Fruit fly (Drosophila melanogaster) whole organism, adult: Measurements from ENCODE around the gene 14-3-3epsilon.

ENCODE experiments used
- CG11617 ChIP-seq: fragments of 200-800 bp; sonication (Bioruptor generic); optimal IDR thresholded peaks from 2 replicates; lab custom pipeline; 2017; ENCODE audit warnings: mild to moderate bottlenecking, missing biosample characterization, missing genetic modification reagents, missing genetic modification characterization
- CG12768 ChIP-seq: fragments of 200-800 bp; sonication (Bioruptor generic); optimal IDR thresholded peaks from 2 replicates; lab custom pipeline; 2017; ENCODE audit warnings: missing biosample characterization, missing genetic modification characterization, mild to moderate bottlenecking, moderate library complexity, missing genetic modification reagents
- CG14711 ChIP-seq: fragments of 200-800 bp; sonication (Bioruptor generic); optimal IDR thresholded peaks from 2 replicates; lab custom pipeline; 2018; ENCODE audit warnings: missing biosample characterization, mild to moderate bottlenecking, missing genetic modification characterization, moderate library complexity
- CG1620 ChIP-seq: fragments of 200-800 bp; sonication (Bioruptor generic); optimal IDR thresholded peaks from 2 replicates; lab custom pipeline; 2016; ENCODE audit warnings: missing biosample characterization, missing genetic modification characterization
- CG33017 ChIP-seq: fragments of 200-800 bp; sonication (Bioruptor generic); optimal IDR thresholded peaks from 2 replicates; lab custom pipeline; 2018; ENCODE audit warnings: missing biosample characterization, mild to moderate bottlenecking, missing genetic modification characterization, moderate library complexity
- CG5204 ChIP-seq: fragments of 200-800 bp; sonication (Bioruptor generic); optimal IDR thresholded peaks from 2 replicates; lab custom pipeline; 2016; ENCODE audit warnings: missing biosample characterization, missing genetic modification characterization
- CG7045 ChIP-seq: fragments of 200-800 bp; sonication (Bioruptor generic); optimal IDR thresholded peaks from 2 replicates; lab custom pipeline; 2017; ENCODE audit warnings: missing biosample characterization, mild to moderate bottlenecking, missing genetic modification characterization
- CG7101 ChIP-seq: fragments of 200-800 bp; sonication (Bioruptor generic); optimal IDR thresholded peaks from 2 replicates; lab custom pipeline; 2018; ENCODE audit warnings: missing biosample characterization, mild to moderate bottlenecking, missing genetic modification characterization, moderate library complexity
- Clk ChIP-seq: fragments of 200-800 bp; sonication (Bioruptor generic); optimal IDR thresholded peaks from 2 replicates; lab custom pipeline; 2017; ENCODE audit warnings: missing biosample characterization, missing genetic modification characterization
- Crg-1 ChIP-seq: fragments of 200-800 bp; sonication (Bioruptor generic); optimal IDR thresholded peaks from 2 replicates; lab custom pipeline; 2016; ENCODE audit warnings: missing biosample characterization, missing genetic modification characterization
- Hr96 ChIP-seq: fragments of 200-800 bp; sonication (Bioruptor generic); optimal IDR thresholded peaks from 2 replicates; lab custom pipeline; 2016; ENCODE audit warnings: missing biosample characterization, missing genetic modification characterization
- Mnt ChIP-seq: fragments of 200-800 bp; sonication (Bioruptor generic); optimal IDR thresholded peaks from 2 replicates; lab custom pipeline; 2016; ENCODE audit warnings: missing biosample characterization, mild to moderate bottlenecking, missing genetic modification characterization
- bab1 ChIP-seq: fragments of 200-800 bp; sonication (Bioruptor generic); optimal IDR thresholded peaks from 3 replicates; lab custom pipeline; 2019; ENCODE audit warnings: missing biosample characterization, mild to moderate bottlenecking, missing genetic modification characterization, moderate library complexity
- cic ChIP-seq: fragments of 200-800 bp; sonication (Bioruptor generic); optimal IDR thresholded peaks from 2 replicates; lab custom pipeline; 2017; ENCODE audit warnings: missing biosample characterization, mild to moderate bottlenecking, missing genetic modification characterization, moderate library complexity
- cnc ChIP-seq, 2 experiments: fragments of >200 bp; optimal IDR thresholded peaks; 2 replicates each; lab custom pipeline; 2017
- kay ChIP-seq: fragments of 200-800 bp; sonication (Bioruptor generic); peaks from one replicate; lab custom pipeline; 2016; ENCODE audit warnings: missing biosample characterization, missing genetic modification characterization, borderline replicate concordance
- ovo ChIP-seq: fragments of 200-800 bp; sonication (Bioruptor generic); optimal IDR thresholded peaks from 2 replicates; lab custom pipeline; 2016; ENCODE audit warnings: missing biosample characterization, missing genetic modification characterization
- pad ChIP-seq: fragments of 200-800 bp; sonication (Bioruptor generic); optimal IDR thresholded peaks from 3 replicates; lab custom pipeline; 2017; ENCODE audit warnings: missing biosample characterization, missing genetic modification characterization, mild to moderate bottlenecking, moderate library complexity, missing genetic modification reagents
- tj ChIP-seq: fragments of 200-800 bp; sonication (Bioruptor generic); optimal IDR thresholded peaks from 3 replicates; lab custom pipeline; 2017; ENCODE audit warnings: missing biosample characterization, mild to moderate bottlenecking, missing genetic modification characterization, moderate library complexity
- toe ChIP-seq: fragments of 200-800 bp; sonication (Bioruptor generic); optimal IDR thresholded peaks from 2 replicates; lab custom pipeline; 2016; ENCODE audit warnings: missing biosample characterization, missing genetic modification characterization

Gene 14-3-3epsilon

DNA sequence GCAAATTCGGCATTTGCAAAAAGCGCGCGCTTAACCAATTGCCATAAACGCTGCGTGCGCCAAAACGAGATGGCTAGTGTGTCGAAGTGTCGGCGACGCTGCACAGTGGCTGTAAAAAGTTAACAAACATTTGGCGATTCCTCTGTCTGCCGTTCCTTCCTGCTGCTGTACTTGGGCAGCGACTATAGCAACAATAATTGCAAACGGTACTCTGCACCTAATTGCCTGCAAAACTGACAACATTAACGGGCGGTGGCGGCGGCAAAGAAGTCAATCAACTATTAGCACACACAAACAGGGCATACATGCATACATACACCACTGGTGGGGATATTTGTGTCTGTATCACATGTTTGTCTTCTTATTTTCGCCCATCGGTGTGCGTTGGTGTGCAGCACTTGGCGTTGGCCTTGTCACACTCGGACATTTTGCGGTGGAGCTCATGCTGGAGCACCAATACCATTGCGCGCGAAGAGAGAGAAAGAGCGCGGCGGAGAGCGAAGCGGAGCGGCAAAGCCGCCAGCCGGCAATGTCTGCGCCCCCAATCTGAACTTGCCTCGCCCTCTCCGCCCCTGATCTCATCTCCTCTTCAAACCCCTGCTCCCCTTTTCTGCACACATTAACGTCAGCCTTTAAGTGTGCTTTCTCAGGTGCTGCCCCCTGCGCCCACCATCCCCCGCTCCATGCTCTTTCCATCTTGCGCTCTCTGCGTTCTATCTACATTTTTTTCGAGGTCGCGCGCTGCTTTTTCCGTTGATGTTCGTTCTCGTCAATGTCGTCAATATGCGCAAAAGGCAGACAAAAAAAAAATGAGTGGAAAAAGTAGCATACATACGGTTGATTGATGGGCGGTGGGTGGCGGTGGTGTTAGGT lies 2.1 kb downstream of the 14-3-3epsilon start:
- TF ChIP-seq CG7101 (tag; lab: Kevin White, UChicago) (no peak), toe (no peak), tj (GFP tag; lab: Kevin White, UChicago) (peak; percentile 75), cnc (optimal IDR thresholded peaks at IDR 0.05; lab: Kevin White, UChicago) (no peak), Hr96 (GFP tag; lab: Kevin White, UChicago) (peak; percentile 33), CG12768 (GFP tag; lab: Kevin White, UChicago) (peak; percentile 55), ovo (GFP tag; lab: Kevin White, UChicago) (no peak), CG7045 (peak; percentile 36), CG14711 (tag; lab: Kevin White, UChicago) (no peak), cic (peak; percentile 82), Crg-1 (GFP tag; lab: Kevin White, UChicago) (peak; percentile 53), CG1620 (GFP tag; lab: Kevin White, UChicago) (peak; percentile 29), pad (GFP tag; lab: Kevin White, UChicago) (peak; percentile 82), kay (GFP tag; lab: Kevin White, UChicago) (no peak), CG11617 (GFP tag; lab: Kevin White, UChicago) (peak; percentile 20), Mnt (GFP tag; lab: Kevin White, UChicago) (peak; percentile 52), CG33017 (tag; lab: Kevin White, UChicago) (no peak), bab1 (GFP tag; lab: Kevin White, UChicago) (peak; percentile 6), Clk (GFP tag; lab: Kevin White, UChicago) (no peak), CG5204 (GFP tag; lab: Kevin White, UChicago) (no peak)

DNA sequence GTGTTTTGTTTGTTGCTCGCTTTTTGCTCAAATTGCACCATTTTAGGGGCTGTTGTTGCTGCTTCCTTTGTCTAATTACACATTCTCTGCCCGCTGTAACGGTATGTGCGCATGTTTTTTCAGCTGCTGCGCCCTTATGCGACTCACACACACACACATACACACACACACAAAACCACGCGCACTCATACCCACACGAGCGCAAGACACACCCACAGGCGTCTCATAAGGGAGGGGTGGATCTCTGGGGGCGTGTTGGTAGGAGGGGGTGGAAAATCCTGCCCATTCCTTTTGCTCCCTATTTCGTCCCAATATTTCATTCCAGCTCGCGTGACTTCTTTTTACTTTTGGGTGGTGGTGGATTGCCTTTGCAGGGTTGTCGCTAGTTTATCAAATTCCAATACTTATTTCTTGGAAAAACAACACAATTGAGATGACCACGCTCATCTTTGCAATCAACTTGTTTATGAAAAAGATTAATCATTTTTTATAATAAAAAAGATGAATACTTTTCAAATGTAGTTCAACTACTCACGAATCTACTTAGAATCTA lies 2.8 kb downstream of the 14-3-3epsilon start:
- peak; percentile 73 for TF ChIP-seq ovo (GFP tag; lab: Kevin White, UChicago)
- TF ChIP-seq CG11617 (GFP tag; lab: Kevin White, UChicago) = no peak
- peak; percentile 73 for TF ChIP-seq kay (GFP tag; lab: Kevin White, UChicago)
- TF ChIP-seq Hr96 (GFP tag; lab: Kevin White, UChicago) = no peak
- TF ChIP-seq cic = no peak
- no peak for TF ChIP-seq CG7045
- TF ChIP-seq Clk (GFP tag; lab: Kevin White, UChicago) = no peak
- TF ChIP-seq CG7101 (tag; lab: Kevin White, UChicago) = no peak
- no peak for TF ChIP-seq Mnt (GFP tag; lab: Kevin White, UChicago)
- TF ChIP-seq CG14711 (tag; lab: Kevin White, UChicago) = peak; percentile 80
- TF ChIP-seq CG1620 (GFP tag; lab: Kevin White, UChicago) = no peak
- no peak for TF ChIP-seq bab1 (GFP tag; lab: Kevin White, UChicago)
- TF ChIP-seq cnc (optimal IDR thresholded peaks at IDR 0.05; lab: Kevin White, UChicago) = no peak
- no peak for TF ChIP-seq CG33017 (tag; lab: Kevin White, UChicago)
- no peak for TF ChIP-seq tj (GFP tag; lab: Kevin White, UChicago)
- TF ChIP-seq CG12768 (GFP tag; lab: Kevin White, UChicago) = no peak
- TF ChIP-seq pad (GFP tag; lab: Kevin White, UChicago) = no peak
- no peak for TF ChIP-seq Crg-1 (GFP tag; lab: Kevin White, UChicago)

DNA sequence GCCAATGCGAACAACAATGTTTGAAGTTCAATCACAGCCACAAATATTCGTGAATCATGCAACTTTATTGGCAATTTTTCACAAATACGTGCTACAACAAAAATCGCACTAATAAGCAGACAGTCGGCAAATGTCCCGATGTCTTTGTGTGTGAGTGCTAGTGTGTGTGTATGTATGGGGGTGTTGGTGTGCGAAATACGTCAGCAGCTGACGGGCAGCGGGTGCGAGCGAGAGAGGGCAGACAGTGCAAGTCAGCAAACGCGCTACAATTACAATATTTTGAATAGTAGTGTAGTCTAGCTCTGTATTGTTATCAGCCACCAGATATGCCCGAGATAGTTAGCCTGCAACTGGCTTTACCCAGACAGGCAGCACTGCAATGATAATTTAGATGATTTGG lies 3.7 kb downstream of the 14-3-3epsilon start:
- TF ChIP-seq cic = peak; percentile 84
- TF ChIP-seq CG12768 (GFP tag; lab: Kevin White, UChicago) = peak; percentile 68
- TF ChIP-seq toe = no peak
- TF ChIP-seq CG1620 (GFP tag; lab: Kevin White, UChicago) = no peak
- no peak for TF ChIP-seq Crg-1 (GFP tag; lab: Kevin White, UChicago)
- TF ChIP-seq CG11617 (GFP tag; lab: Kevin White, UChicago) = no peak
- no peak for TF ChIP-seq pad (GFP tag; lab: Kevin White, UChicago)
- no peak for TF ChIP-seq CG7101 (tag; lab: Kevin White, UChicago)
- TF ChIP-seq bab1 (GFP tag; lab: Kevin White, UChicago) = peak; percentile 19
- peak; percentile 95 for TF ChIP-seq tj (GFP tag; lab: Kevin White, UChicago)
- TF ChIP-seq cnc (optimal IDR thresholded peaks at IDR 0.05; lab: Kevin White, UChicago) = peak in 1 of 2 experiments; percentile 83
- TF ChIP-seq kay (GFP tag; lab: Kevin White, UChicago) = no peak
- no peak for TF ChIP-seq CG33017 (tag; lab: Kevin White, UChicago)

DNA sequence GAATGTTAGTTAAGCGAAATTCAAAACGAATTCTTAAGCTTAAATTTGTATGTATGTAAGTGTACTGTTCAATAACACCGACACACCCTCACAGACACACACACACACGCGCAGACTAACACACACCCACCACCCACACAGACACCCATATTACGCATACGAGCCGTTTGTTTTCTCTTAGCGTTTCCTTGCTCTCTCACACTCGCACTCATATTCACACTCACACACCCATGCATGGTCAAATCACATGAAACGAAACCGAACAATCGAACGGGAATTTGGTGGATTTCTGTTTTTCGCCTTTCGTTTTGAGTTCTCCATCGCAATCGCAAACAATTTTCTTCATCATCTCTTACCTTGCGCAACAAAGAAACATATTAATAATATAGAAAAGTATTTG lies 6.9 kb downstream of the 14-3-3epsilon start:
- TF ChIP-seq pad (GFP tag; lab: Kevin White, UChicago) = peak; percentile 19
- no peak for TF ChIP-seq CG11617 (GFP tag; lab: Kevin White, UChicago)
- peak; percentile 43 for TF ChIP-seq ovo (GFP tag; lab: Kevin White, UChicago)
- TF ChIP-seq tj (GFP tag; lab: Kevin White, UChicago) = peak; percentile 46

DNA sequence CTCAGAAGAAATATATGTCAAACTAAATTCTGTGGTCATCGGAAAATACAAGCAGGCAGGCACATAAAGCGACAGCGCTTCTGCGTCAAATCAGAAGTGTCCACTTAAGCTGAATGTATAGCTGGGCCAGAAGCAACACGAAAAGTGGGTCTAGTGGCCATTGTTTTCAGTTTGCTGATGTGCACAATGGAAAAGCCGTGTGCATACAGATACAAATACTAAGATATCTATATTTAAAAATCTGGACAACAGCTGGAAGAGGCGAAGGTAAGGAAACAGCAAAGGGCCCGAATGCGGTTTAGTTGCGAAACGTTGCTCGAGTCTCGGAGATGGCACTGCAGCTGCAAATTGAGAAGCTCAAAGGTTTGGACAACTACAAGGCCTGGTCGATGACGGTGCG lies 8.5 kb downstream of the 14-3-3epsilon start, which contains the start of gene CG18598:
Gene CG18598 (plus strand): TSS at position 301 of the 400 bp plus-strand sequence.
- no peak for TF ChIP-seq CG7101 (tag; lab: Kevin White, UChicago)
- peak; percentile 26 for TF ChIP-seq tj (GFP tag; lab: Kevin White, UChicago)
